Worm (Caenorhabditis elegans) whole organism, young adult: ENCODE measurements around the gene F55B12.10.

ENCODE experiments used
- ama-1 ChIP-seq, 3 experiments: fragments of 150-350 bp in 1 of 3; sonication (generic microtip) in 2 of 3; optimal IDR thresholded peaks; 2 replicates each; lab custom pipeline; 2014 to 2018; ENCODE audit warnings: missing biosample characterization in 2 of 3, missing genetic modification characterization in 2 of 3, missing genetic modification reagents in 2 of 3
- lin-35 ChIP-seq, 3 experiments: fragments of 150-350 bp in 2 of 3; sonication (generic microtip) in 1 of 3; optimal IDR thresholded peaks; 2 replicates each; lab custom pipeline; 2014 to 2018; ENCODE audit warnings: missing biosample characterization in 3 of 3, missing genetic modification characterization in 3 of 3, missing genetic modification reagents in 3 of 3

DNA sequence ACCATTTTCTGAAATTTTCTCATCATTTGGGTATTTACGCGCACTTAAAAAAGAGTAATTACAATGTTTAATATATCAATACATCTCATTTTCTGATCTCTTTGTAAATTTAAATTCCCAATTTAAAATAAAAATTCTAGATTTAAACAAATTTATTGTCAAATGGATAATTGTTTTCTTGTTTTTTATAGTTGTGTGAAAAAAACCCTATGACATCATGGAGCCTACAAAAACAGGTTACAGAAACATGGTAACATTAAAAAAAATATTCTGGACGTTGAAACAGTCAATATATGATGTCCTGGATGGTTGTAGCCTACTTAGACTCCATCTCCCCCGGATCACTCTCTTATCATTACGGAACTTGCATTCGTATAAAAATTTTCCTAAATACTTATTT, 50.0 kb downstream of the F55B12.10 start, which contains the start of gene spp-12:
- TF ChIP-seq lin-35 (GFP tag; optimal IDR thresholded peaks at IDR 0.05; lab: Kevin White, UChicago) (no peak), ama-1 (optimal IDR thresholded peaks at IDR 0.05; lab: Kevin White, UChicago) (no peak), ama-1 (GFP tag; optimal IDR thresholded peaks at IDR 0.05; lab: Kevin White, UChicago) (no peak)
